Worm (Caenorhabditis elegans): ENCODE data around the gene ZC404.2.

DNA sequence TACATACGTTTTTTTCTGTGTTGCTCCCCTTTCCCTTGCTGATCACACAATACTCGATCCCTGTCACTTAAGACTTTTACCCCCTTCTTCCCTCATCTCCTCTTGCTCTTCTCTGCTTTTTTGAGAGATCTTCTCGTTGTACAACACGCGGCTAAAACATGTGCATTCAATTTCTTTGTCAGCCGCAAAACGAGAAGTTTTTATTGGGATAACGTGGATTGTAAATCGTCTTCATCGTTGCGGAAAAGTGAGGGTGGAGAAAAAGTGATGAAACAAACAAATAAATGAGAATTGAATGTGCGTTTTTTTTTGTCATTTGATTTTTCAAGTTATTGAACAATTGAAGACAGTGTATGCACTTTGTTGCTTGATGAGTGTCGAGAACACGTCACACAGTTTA is 18.3 kb upstream of the ZC404.2 start:
- TF ChIP-seq nhr-28 (tag; optimal IDR thresholded peaks at IDR 0.05) = no peak
- no peak for TF ChIP-seq pha-4 (tag; optimal IDR thresholded peaks at IDR 0.05)
- TF ChIP-seq ceh-9 (tag; optimal IDR thresholded peaks at IDR 0.05) = no peak
